Worm (Caenorhabditis elegans) whole organism, late embryonic: ENCODE data around the gene T24C12.4.
A peak's percentile ranks its signal among the peaks of the same experiment; 100 is the strongest.

Experiments
- F13H6.1 ChIP-seq: sonication (generic microtip); optimal IDR thresholded peaks from 2 replicates; lab custom pipeline; 2016; ENCODE audit warnings: missing genetic modification characterization, missing compliant biosample characterization
- K02D7.2 ChIP-seq: sonication (generic microtip); optimal IDR thresholded peaks from 2 replicates; lab custom pipeline; 2017; ENCODE audit warnings: mild to moderate bottlenecking, missing genetic modification characterization, missing compliant biosample characterization
- K09A11.1 ChIP-seq: sonication (generic microtip); optimal IDR thresholded peaks from 2 replicates; lab custom pipeline; 2017; ENCODE audit warnings: antibody characterized with exemption, mild to moderate bottlenecking, missing genetic modification characterization, missing compliant biosample characterization; ENCODE audit not compliant: insufficient read depth
- T23F11.4 ChIP-seq: fragments of 200-800 bp; sonication (Bioruptor generic); optimal IDR thresholded peaks from 2 replicates; lab custom pipeline; 2018; ENCODE audit warnings: mild to moderate bottlenecking, missing genetic modification characterization, missing compliant biosample characterization
- ama-1 ChIP-seq: fragments of 150-350 bp; optimal IDR thresholded peaks from 2 replicates; lab custom pipeline; 2014
- ceh-14 ChIP-seq: sonication (generic microtip); optimal IDR thresholded peaks from 2 replicates; lab custom pipeline; 2016; ENCODE audit warnings: missing genotype, missing genetic modification characterization, missing compliant biosample characterization
- ceh-18 ChIP-seq: sonication (generic microtip); optimal IDR thresholded peaks from 2 replicates; lab custom pipeline; 2016; ENCODE audit warnings: missing genetic modification characterization, missing compliant biosample characterization
- ceh-19 ChIP-seq: fragments of 200-800 bp; sonication (Bioruptor generic); optimal IDR thresholded peaks from 2 replicates; lab custom pipeline; 2018; ENCODE audit warnings: mild to moderate bottlenecking, missing genetic modification characterization, missing compliant biosample characterization
- ceh-22 ChIP-seq: sonication (generic microtip); optimal IDR thresholded peaks from 2 replicates; lab custom pipeline; 2017; ENCODE audit warnings: missing biosample characterization, missing genetic modification characterization
- ceh-24 ChIP-seq: sonication (generic microtip); optimal IDR thresholded peaks from 2 replicates; lab custom pipeline; 2016; ENCODE audit warnings: mild to moderate bottlenecking, missing genetic modification characterization, missing compliant biosample characterization
- ceh-30 ChIP-seq: fragments of 150-350 bp; optimal IDR thresholded peaks from 2 replicates; lab custom pipeline; 2014; ENCODE audit warnings: missing biosample characterization, missing genetic modification characterization
- ceh-31 ChIP-seq: sonication (generic microtip); optimal IDR thresholded peaks from 2 replicates; lab custom pipeline; 2016; ENCODE audit warnings: missing genetic modification characterization, missing compliant biosample characterization
- ceh-34 ChIP-seq: sonication (generic microtip); optimal IDR thresholded peaks from 2 replicates; lab custom pipeline; 2016; ENCODE audit warnings: mild to moderate bottlenecking, missing genetic modification characterization, missing compliant biosample characterization
- ceh-45 ChIP-seq: fragments of 200-800 bp; sonication (Bioruptor generic); IDR thresholded peaks from 2 replicates; pipeline ENCODE4 v1.3.6; 2022; ENCODE audit warnings: missing genetic modification reagents, missing genetic modification characterization, missing compliant biosample characterization
- ceh-48 ChIP-seq: sonication (generic microtip); optimal IDR thresholded peaks from 2 replicates; lab custom pipeline; 2016; ENCODE audit warnings: missing genetic modification characterization, inconsistent platforms, missing compliant biosample characterization
- dve-1 ChIP-seq: sonication (generic microtip); optimal IDR thresholded peaks from 2 replicates; lab custom pipeline; 2017; ENCODE audit warnings: antibody characterized with exemption, mild to moderate bottlenecking, missing genetic modification characterization, missing compliant biosample characterization
- elt-2 ChIP-seq: sonication (generic microtip); optimal IDR thresholded peaks from 2 replicates; lab custom pipeline; 2016; ENCODE audit warnings: missing genetic modification reagents, missing genetic modification characterization, missing compliant biosample characterization
- fax-1 ChIP-seq: sonication (generic microtip); optimal IDR thresholded peaks from 2 replicates; lab custom pipeline; 2016; ENCODE audit warnings: missing genotype, missing genetic modification characterization, missing compliant biosample characterization
- hlh-15 ChIP-seq: sonication (generic microtip); optimal IDR thresholded peaks from 2 replicates; lab custom pipeline; 2016; ENCODE audit warnings: missing genetic modification characterization, missing compliant biosample characterization
- hlh-30 ChIP-seq: sonication (generic microtip); optimal IDR thresholded peaks from 2 replicates; lab custom pipeline; 2017; ENCODE audit warnings: antibody characterized with exemption, missing genetic modification characterization, missing compliant biosample characterization; ENCODE audit not compliant: insufficient read depth
- hlh-6 ChIP-seq: sonication (generic microtip); optimal IDR thresholded peaks from 2 replicates; lab custom pipeline; 2016; ENCODE audit warnings: missing genotype, missing genetic modification characterization, missing compliant biosample characterization
- mec-3 ChIP-seq: sonication (generic microtip); optimal IDR thresholded peaks from 2 replicates; lab custom pipeline; 2016; ENCODE audit warnings: borderline replicate concordance, missing genetic modification characterization, missing compliant biosample characterization
- nfya-1 ChIP-seq: sonication (generic microtip); optimal IDR thresholded peaks from 2 replicates; lab custom pipeline; 2017; ENCODE audit warnings: missing genetic modification characterization, mild to moderate bottlenecking, missing compliant biosample characterization, antibody characterized with exemption, moderate library complexity
- nhr-11 ChIP-seq: fragments of 150-350 bp; optimal IDR thresholded peaks from 2 replicates; lab custom pipeline; 2014; ENCODE audit warnings: missing biosample characterization, missing genetic modification characterization
- npax-4 ChIP-seq: sonication (generic microtip); optimal IDR thresholded peaks from 2 replicates; lab custom pipeline; 2016; ENCODE audit warnings: missing genetic modification characterization, missing compliant biosample characterization
- odd-2 ChIP-seq: sonication (generic microtip); optimal IDR thresholded peaks from 2 replicates; lab custom pipeline; 2017; ENCODE audit warnings: antibody characterized with exemption, mild to moderate bottlenecking, missing genetic modification characterization, missing compliant biosample characterization
- pag-3 ChIP-seq: sonication (generic microtip); optimal IDR thresholded peaks from 2 replicates; lab custom pipeline; 2016; ENCODE audit warnings: missing compliant biosample characterization, missing genetic modification characterization, borderline replicate concordance
- pax-1 ChIP-seq: fragments of 150-350 bp; optimal IDR thresholded peaks from 2 replicates; lab custom pipeline; 2014; ENCODE audit warnings: missing biosample characterization, missing genetic modification characterization
- pha-2 ChIP-seq: sonication (generic microtip); optimal IDR thresholded peaks from 2 replicates; lab custom pipeline; 2017; ENCODE audit warnings: mild to moderate bottlenecking, missing genetic modification characterization, missing compliant biosample characterization
- pha-4 ChIP-seq: fragments of 150-350 bp; optimal IDR thresholded peaks from 2 replicates; lab custom pipeline; 2018; ENCODE audit warnings: missing biosample characterization, missing genetic modification reagents, missing genetic modification characterization
- ref-2 ChIP-seq: sonication (generic microtip); optimal IDR thresholded peaks from 2 replicates; lab custom pipeline; 2016; ENCODE audit warnings: missing genetic modification characterization, missing compliant biosample characterization
- rnt-1 ChIP-seq: sonication (generic microtip); optimal IDR thresholded peaks from 2 replicates; lab custom pipeline; 2016; ENCODE audit warnings: missing genetic modification characterization, missing compliant biosample characterization
- sdc-2 ChIP-seq: sonication (generic microtip); optimal IDR thresholded peaks from 2 replicates; lab custom pipeline; 2016; ENCODE audit warnings: missing genotype, missing genetic modification characterization, missing compliant biosample characterization
- sox-2 ChIP-seq: fragments of 200-800 bp; sonication (Bioruptor generic); IDR thresholded peaks from 2 replicates; pipeline ENCODE4 v1.3.6; 2022; ENCODE audit warnings: missing genetic modification reagents, missing genetic modification characterization, missing compliant biosample characterization
- tbx-2 ChIP-seq: sonication (generic microtip); optimal IDR thresholded peaks from 2 replicates; lab custom pipeline; 2016; ENCODE audit warnings: missing genetic modification characterization, missing compliant biosample characterization
- tbx-7 ChIP-seq: sonication (generic microtip); optimal IDR thresholded peaks from 2 replicates; lab custom pipeline; 2016; ENCODE audit warnings: missing genotype, missing genetic modification characterization, missing compliant biosample characterization
- ttx-3 ChIP-seq: sonication (generic microtip); optimal IDR thresholded peaks from 2 replicates; lab custom pipeline; 2016; ENCODE audit warnings: missing genetic modification reagents, missing genetic modification characterization, missing compliant biosample characterization
- unc-42 ChIP-seq: sonication (generic microtip); optimal IDR thresholded peaks from 2 replicates; lab custom pipeline; 2016; ENCODE audit warnings: missing genotype, missing genetic modification characterization, missing compliant biosample characterization
- unc-55 ChIP-seq: sonication (generic microtip); optimal IDR thresholded peaks from 2 replicates; lab custom pipeline; 2017; ENCODE audit warnings: missing biosample characterization, missing genetic modification reagents, missing genetic modification characterization
- unc-86 ChIP-seq: sonication (generic microtip); optimal IDR thresholded peaks from 2 replicates; lab custom pipeline; 2016; ENCODE audit warnings: missing genetic modification characterization, missing compliant biosample characterization

Gene T24C12.4

ce11 chrX:2237438-2237961, 32.6 kb upstream of the T24C12.4 start, which contains the start of gene vha-15:
Gene vha-15, plus strand, starts transcription at chrX:2237911.
- TF ChIP-seq unc-55 (GFP tag; lab: Kevin White, UChicago): peak; percentile 94
- TF ChIP-seq ceh-34 (tag; lab: Kevin White, UChicago): peak; percentile 40
- peak; percentile 51 for TF ChIP-seq tbx-2 (tag; lab: Kevin White, UChicago)
- peak; percentile 23 for TF ChIP-seq pha-2 (tag; lab: Kevin White, UChicago)
- TF ChIP-seq hlh-15 (tag; lab: Kevin White, UChicago): no peak
- peak; percentile 9 for TF ChIP-seq ref-2 (tag; lab: Kevin White, UChicago)
- TF ChIP-seq ceh-31 (tag; lab: Kevin White, UChicago): peak; percentile 64
- TF ChIP-seq rnt-1 (tag; lab: Kevin White, UChicago): peak; percentile 23
- TF ChIP-seq dve-1: peak; percentile 47
- peak; percentile 93 for TF ChIP-seq ceh-48 (tag; lab: Kevin White, UChicago)
- TF ChIP-seq nfya-1 (tag; lab: Kevin White, UChicago): peak; percentile 85
- no peak for TF ChIP-seq ceh-22 (tag; lab: Kevin White, UChicago)
- TF ChIP-seq ceh-18: peak; percentile 33
- no peak for TF ChIP-seq unc-86 (tag; lab: Kevin White, UChicago)
- TF ChIP-seq hlh-30 (tag; lab: Kevin White, UChicago): peak; percentile 18
- TF ChIP-seq unc-42: peak; percentile 44

- TF ChIP-seq nfya-1 (tag; lab: Kevin White, UChicago) (peak; percentile 19), ceh-24 (tag; lab: Kevin White, UChicago) (no peak), ref-2 (tag; lab: Kevin White, UChicago) (no peak), ceh-48 (tag; lab: Kevin White, UChicago) (no peak), sox-2 (GFP tag; lab: Robert Waterston, UW) (no peak), tbx-2 (tag; lab: Kevin White, UChicago) (peak; percentile 4), sdc-2 (tag; lab: Kevin White, UChicago) (no peak), pha-4 (tag; lab: Kevin White, UChicago) (no peak), elt-2 (peak; percentile 27), hlh-6 (no peak), ama-1 (lab: Kevin White, UChicago) (no peak), odd-2 (tag; lab: Kevin White, UChicago) (no peak), ceh-19 (no peak), npax-4 (tag; lab: Kevin White, UChicago) (no peak), ceh-30 (tag; lab: Kevin White, UChicago) (no peak), F13H6.1 (no peak), hlh-30 (tag; lab: Kevin White, UChicago) (no peak), dve-1 (no peak), hlh-15 (tag; lab: Kevin White, UChicago) (no peak), unc-55 (GFP tag; lab: Kevin White, UChicago) (peak; percentile 18), mec-3 (tag; lab: Kevin White, UChicago) (no peak), ceh-45 (GFP tag; lab: Robert Waterston, UW) (no peak)
Measured at ce11 chrX:2233929-2234328, 29.1 kb upstream of the T24C12.4 start, which contains the start of gene T14F9.2. Gene T14F9.2, plus strand, starts transcription at chrX:2234324.

- peak; percentile 44 for TF ChIP-seq elt-2
- TF ChIP-seq pax-1 (tag; lab: Kevin White, UChicago): no peak
Measured at ce11 chrX:2231346-2231745, 26.5 kb upstream of the T24C12.4 start.

- no peak for TF ChIP-seq T23F11.4
- no peak for TF ChIP-seq ref-2 (tag; lab: Kevin White, UChicago)
- TF ChIP-seq tbx-7 (tag; lab: Kevin White, UChicago): no peak
- TF ChIP-seq K09A11.1 (tag; lab: Kevin White, UChicago): no peak
- TF ChIP-seq ttx-3 (tag; lab: Kevin White, UChicago): no peak
- TF ChIP-seq nhr-11 (tag; lab: Kevin White, UChicago): no peak
- no peak for TF ChIP-seq sdc-2 (tag; lab: Kevin White, UChicago)
- no peak for TF ChIP-seq pag-3 (tag; lab: Kevin White, UChicago)
- no peak for TF ChIP-seq fax-1
- no peak for TF ChIP-seq K02D7.2 (tag; lab: Kevin White, UChicago)
- no peak for TF ChIP-seq mec-3 (tag; lab: Kevin White, UChicago)
- no peak for TF ChIP-seq ceh-14 (tag; lab: Kevin White, UChicago)
- TF ChIP-seq, all 69 proteins: peak for 0
Measured at ce11 chrX:2229305-2230172, 24.7 kb upstream of the T24C12.4 start, which contains the start of gene lin-32. Gene lin-32, minus strand, starts transcription at chrX:2230122.
